Fruit fly (Drosophila melanogaster) whole organism, adult: ENCODE data around the gene CG15719.

Experiments
- CG1620 ChIP-seq: fragments of 200-800 bp; sonication (Bioruptor generic); optimal IDR thresholded peaks from 2 replicates; lab custom pipeline; 2016; ENCODE audit warnings: missing biosample characterization, missing genetic modification characterization
- Hr96 ChIP-seq: fragments of 200-800 bp; sonication (Bioruptor generic); optimal IDR thresholded peaks from 2 replicates; lab custom pipeline; 2016; ENCODE audit warnings: missing biosample characterization, missing genetic modification characterization
- cnc ChIP-seq, 2 experiments: fragments of >200 bp; optimal IDR thresholded peaks; 2 replicates each; lab custom pipeline; 2017
- pad ChIP-seq: fragments of 200-800 bp; sonication (Bioruptor generic); optimal IDR thresholded peaks from 3 replicates; lab custom pipeline; 2017; ENCODE audit warnings: missing biosample characterization, missing genetic modification characterization, mild to moderate bottlenecking, moderate library complexity, missing genetic modification reagents
- tj ChIP-seq: fragments of 200-800 bp; sonication (Bioruptor generic); optimal IDR thresholded peaks from 3 replicates; lab custom pipeline; 2017; ENCODE audit warnings: missing biosample characterization, mild to moderate bottlenecking, missing genetic modification characterization, moderate library complexity
- toe ChIP-seq: fragments of 200-800 bp; sonication (Bioruptor generic); optimal IDR thresholded peaks from 2 replicates; lab custom pipeline; 2016; ENCODE audit warnings: missing biosample characterization, missing genetic modification characterization

- no peak for TF ChIP-seq toe (GFP tag; lab: Kevin White, UChicago)
- no peak for TF ChIP-seq pad (GFP tag; lab: Kevin White, UChicago)
- no peak for TF ChIP-seq Hr96
- TF ChIP-seq cnc (optimal IDR thresholded peaks at IDR 0.05; lab: Kevin White, UChicago): no peak
- no peak for TF ChIP-seq CG1620
- no peak for TF ChIP-seq tj (GFP tag; lab: Kevin White, UChicago)
Measured at dm6 chrX:12967296-12967938, 37.3 kb downstream of the CG15719 start, which contains the start of gene Mur11Da.
